Worm (Caenorhabditis elegans) whole organism, late embryonic: ENCODE results near the gene T09F5.10.

Source experiments
- C38D4.7 ChIP-seq: fragments of 200-800 bp; sonication (Bioruptor generic); optimal IDR thresholded peaks from 2 replicates; lab custom pipeline; 2018; ENCODE audit warnings: mild to moderate bottlenecking, missing genetic modification characterization, moderate library complexity, missing compliant biosample characterization
- Y22D7AL.16 ChIP-seq: sonication (generic microtip); optimal IDR thresholded peaks from 2 replicates; lab custom pipeline; 2016; ENCODE audit warnings: missing genetic modification characterization, missing compliant biosample characterization
- ahr-1 ChIP-seq: sonication (generic microtip); optimal IDR thresholded peaks from 2 replicates; lab custom pipeline; 2016; ENCODE audit warnings: missing genetic modification characterization, missing compliant biosample characterization
- ceh-18 ChIP-seq: sonication (generic microtip); optimal IDR thresholded peaks from 2 replicates; lab custom pipeline; 2016; ENCODE audit warnings: missing genetic modification characterization, missing compliant biosample characterization
- ceh-19 ChIP-seq: fragments of 200-800 bp; sonication (Bioruptor generic); optimal IDR thresholded peaks from 2 replicates; lab custom pipeline; 2018; ENCODE audit warnings: mild to moderate bottlenecking, missing genetic modification characterization, missing compliant biosample characterization
- ceh-22 ChIP-seq: sonication (generic microtip); optimal IDR thresholded peaks from 2 replicates; lab custom pipeline; 2017; ENCODE audit warnings: missing biosample characterization, missing genetic modification characterization
- ceh-24 ChIP-seq: sonication (generic microtip); optimal IDR thresholded peaks from 2 replicates; lab custom pipeline; 2016; ENCODE audit warnings: mild to moderate bottlenecking, missing genetic modification characterization, missing compliant biosample characterization
- ceh-30 ChIP-seq: fragments of 150-350 bp; optimal IDR thresholded peaks from 2 replicates; lab custom pipeline; 2014; ENCODE audit warnings: missing biosample characterization, missing genetic modification characterization
- ceh-31 ChIP-seq: sonication (generic microtip); optimal IDR thresholded peaks from 2 replicates; lab custom pipeline; 2016; ENCODE audit warnings: missing genetic modification characterization, missing compliant biosample characterization
- ceh-34 ChIP-seq: sonication (generic microtip); optimal IDR thresholded peaks from 2 replicates; lab custom pipeline; 2016; ENCODE audit warnings: mild to moderate bottlenecking, missing genetic modification characterization, missing compliant biosample characterization
- ceh-45 ChIP-seq: fragments of 200-800 bp; sonication (Bioruptor generic); IDR thresholded peaks from 2 replicates; pipeline ENCODE4 v1.3.6; 2022; ENCODE audit warnings: missing genetic modification reagents, missing genetic modification characterization, missing compliant biosample characterization
- ceh-6 ChIP-seq: fragments of 200-800 bp; sonication (Bioruptor generic); optimal IDR thresholded peaks from 2 replicates; lab custom pipeline; 2018; ENCODE audit warnings: mild to moderate bottlenecking, missing genetic modification characterization, missing compliant biosample characterization
- ceh-9 ChIP-seq: sonication (generic microtip); optimal IDR thresholded peaks from 2 replicates; lab custom pipeline; 2016; ENCODE audit warnings: mild to moderate bottlenecking, missing genetic modification characterization, inconsistent platforms, missing compliant biosample characterization
- dmd-4 ChIP-seq: sonication (generic microtip); optimal IDR thresholded peaks from 2 replicates; lab custom pipeline; 2016; ENCODE audit warnings: borderline replicate concordance, missing genetic modification characterization, missing compliant biosample characterization
- dve-1 ChIP-seq: sonication (generic microtip); optimal IDR thresholded peaks from 2 replicates; lab custom pipeline; 2017; ENCODE audit warnings: antibody characterized with exemption, mild to moderate bottlenecking, missing genetic modification characterization, missing compliant biosample characterization
- elt-2 ChIP-seq: sonication (generic microtip); optimal IDR thresholded peaks from 2 replicates; lab custom pipeline; 2016; ENCODE audit warnings: missing genetic modification reagents, missing genetic modification characterization, missing compliant biosample characterization
- eyg-1 ChIP-seq: sonication (generic microtip); optimal IDR thresholded peaks from 2 replicates; lab custom pipeline; 2016; ENCODE audit warnings: missing genotype, missing genetic modification characterization, missing compliant biosample characterization
- fax-1 ChIP-seq: sonication (generic microtip); optimal IDR thresholded peaks from 2 replicates; lab custom pipeline; 2016; ENCODE audit warnings: missing genotype, missing genetic modification characterization, missing compliant biosample characterization
- fkh-10 ChIP-seq: fragments of 150-350 bp; optimal IDR thresholded peaks from 2 replicates; lab custom pipeline; 2014; ENCODE audit warnings: missing biosample characterization, missing genetic modification reagents, missing genetic modification characterization
- madf-2 ChIP-seq: sonication (generic microtip); optimal IDR thresholded peaks from 2 replicates; lab custom pipeline; 2017; ENCODE audit warnings: missing genetic modification characterization, missing compliant biosample characterization
- mec-3 ChIP-seq: sonication (generic microtip); optimal IDR thresholded peaks from 2 replicates; lab custom pipeline; 2016; ENCODE audit warnings: borderline replicate concordance, missing genetic modification characterization, missing compliant biosample characterization
- nfya-1 ChIP-seq: sonication (generic microtip); optimal IDR thresholded peaks from 2 replicates; lab custom pipeline; 2017; ENCODE audit warnings: missing genetic modification characterization, mild to moderate bottlenecking, missing compliant biosample characterization, antibody characterized with exemption, moderate library complexity
- nhr-232 ChIP-seq: sonication (generic microtip); optimal IDR thresholded peaks from 2 replicates; lab custom pipeline; 2016; ENCODE audit warnings: missing genetic modification characterization, missing compliant biosample characterization
- pha-2 ChIP-seq: sonication (generic microtip); optimal IDR thresholded peaks from 2 replicates; lab custom pipeline; 2017; ENCODE audit warnings: mild to moderate bottlenecking, missing genetic modification characterization, missing compliant biosample characterization
- pqm-1 ChIP-seq: sonication (generic microtip); optimal IDR thresholded peaks from 2 replicates; lab custom pipeline; 2016; ENCODE audit warnings: missing genetic modification characterization, missing compliant biosample characterization
- ref-2 ChIP-seq: sonication (generic microtip); optimal IDR thresholded peaks from 2 replicates; lab custom pipeline; 2016; ENCODE audit warnings: missing genetic modification characterization, missing compliant biosample characterization
- rnt-1 ChIP-seq: sonication (generic microtip); optimal IDR thresholded peaks from 2 replicates; lab custom pipeline; 2016; ENCODE audit warnings: missing genetic modification characterization, missing compliant biosample characterization
- sdc-2 ChIP-seq: sonication (generic microtip); optimal IDR thresholded peaks from 2 replicates; lab custom pipeline; 2016; ENCODE audit warnings: missing genotype, missing genetic modification characterization, missing compliant biosample characterization
- sox-2 ChIP-seq: fragments of 200-800 bp; sonication (Bioruptor generic); IDR thresholded peaks from 2 replicates; pipeline ENCODE4 v1.3.6; 2022; ENCODE audit warnings: missing genetic modification reagents, missing genetic modification characterization, missing compliant biosample characterization
- syd-9 ChIP-seq: sonication (generic microtip); optimal IDR thresholded peaks from 2 replicates; lab custom pipeline; 2016; ENCODE audit warnings: mild to moderate bottlenecking, missing genetic modification characterization, moderate library complexity, missing compliant biosample characterization
- ttx-3 ChIP-seq: sonication (generic microtip); optimal IDR thresholded peaks from 2 replicates; lab custom pipeline; 2016; ENCODE audit warnings: missing genetic modification reagents, missing genetic modification characterization, missing compliant biosample characterization
- unc-42 ChIP-seq: sonication (generic microtip); optimal IDR thresholded peaks from 2 replicates; lab custom pipeline; 2016; ENCODE audit warnings: missing genotype, missing genetic modification characterization, missing compliant biosample characterization
- unc-55 ChIP-seq: sonication (generic microtip); optimal IDR thresholded peaks from 2 replicates; lab custom pipeline; 2017; ENCODE audit warnings: missing biosample characterization, missing genetic modification reagents, missing genetic modification characterization
- unc-86 ChIP-seq: sonication (generic microtip); optimal IDR thresholded peaks from 2 replicates; lab custom pipeline; 2016; ENCODE audit warnings: missing genetic modification characterization, missing compliant biosample characterization
- zip-5 ChIP-seq: sonication (generic microtip); optimal IDR thresholded peaks from 2 replicates; lab custom pipeline; 2016; ENCODE audit warnings: missing genetic modification characterization, missing compliant biosample characterization
- ztf-16 ChIP-seq: sonication (generic microtip); optimal IDR thresholded peaks from 2 replicates; lab custom pipeline; 2017; ENCODE audit warnings: missing genetic modification characterization, missing compliant biosample characterization

T09F5.10 gene

DNA sequence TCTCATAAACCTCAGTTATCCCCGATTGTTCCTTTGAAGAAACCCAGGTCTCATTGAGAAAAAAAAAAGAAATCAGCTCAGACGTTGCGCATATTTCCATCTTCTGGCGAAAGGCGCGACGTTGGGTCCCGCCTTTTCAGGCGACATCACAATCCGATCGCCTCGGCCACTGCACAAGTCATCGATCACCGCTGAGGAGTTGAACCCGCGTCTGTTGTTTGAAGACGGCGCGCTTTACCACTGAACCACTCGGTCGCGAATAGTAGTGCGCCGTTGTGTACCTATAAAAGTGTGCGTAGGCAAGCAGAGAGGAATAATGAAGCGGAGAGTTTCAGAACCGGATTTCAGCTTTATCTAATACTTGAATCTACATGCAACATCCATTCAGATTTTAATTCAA, 11.0 kb downstream of the T09F5.10 start, which contains the start of gene Y75B12B.11 (continued):
- peak; percentile 26 for TF ChIP-seq mec-3 (tag; lab: Kevin White, UChicago)
- TF ChIP-seq fkh-10 (GFP tag; lab: Kevin White, UChicago): no peak
- TF ChIP-seq dve-1 (tag; lab: Kevin White, UChicago): peak; percentile 87
- peak; percentile 88 for TF ChIP-seq ceh-34 (tag; lab: Kevin White, UChicago)
- peak; percentile 79 for TF ChIP-seq unc-86 (tag; lab: Kevin White, UChicago)
- peak; percentile 68 for TF ChIP-seq ceh-9
- peak; percentile 85 for TF ChIP-seq madf-2
- TF ChIP-seq fax-1: peak; percentile 82
- peak; percentile 93 for TF ChIP-seq ceh-19 (GFP tag; lab: Kevin White, UChicago)
- TF ChIP-seq nhr-232: peak; percentile 84
- peak; percentile 87 for TF ChIP-seq ref-2 (tag; lab: Kevin White, UChicago)
- no peak for TF ChIP-seq unc-42 (tag; lab: Kevin White, UChicago)
- TF ChIP-seq ztf-16 (tag; lab: Kevin White, UChicago): peak; percentile 84
- TF ChIP-seq pqm-1 (tag; lab: Kevin White, UChicago): peak; percentile 84
- TF ChIP-seq Y22D7AL.16 (tag; lab: Kevin White, UChicago): peak; percentile 77
- peak; percentile 86 for TF ChIP-seq C38D4.7
- peak; percentile 84 for TF ChIP-seq ceh-24 (tag; lab: Kevin White, UChicago)

- no peak for TF ChIP-seq ceh-31
- TF ChIP-seq Y22D7AL.16 (tag; lab: Kevin White, UChicago): no peak
- no peak for TF ChIP-seq ceh-6 (GFP tag; lab: Kevin White, UChicago)
- TF ChIP-seq mec-3 (tag; lab: Kevin White, UChicago): no peak
- TF ChIP-seq eyg-1 (tag; lab: Kevin White, UChicago): no peak
- TF ChIP-seq ceh-24 (tag; lab: Kevin White, UChicago): no peak
- TF ChIP-seq rnt-1: no peak
- no peak for TF ChIP-seq ceh-30 (tag; lab: Kevin White, UChicago)
- no peak for TF ChIP-seq ref-2 (tag; lab: Kevin White, UChicago)
- TF ChIP-seq ceh-34 (tag; lab: Kevin White, UChicago): no peak
- no peak for TF ChIP-seq ttx-3 (tag; lab: Kevin White, UChicago)
- TF ChIP-seq elt-2 (tag; lab: Kevin White, UChicago): no peak
- TF ChIP-seq sox-2 (GFP tag; lab: Robert Waterston, UW): no peak
These were observed 12.1 kb downstream of the T09F5.10 start for ce11 chrV:15191971-15192370.

DNA sequence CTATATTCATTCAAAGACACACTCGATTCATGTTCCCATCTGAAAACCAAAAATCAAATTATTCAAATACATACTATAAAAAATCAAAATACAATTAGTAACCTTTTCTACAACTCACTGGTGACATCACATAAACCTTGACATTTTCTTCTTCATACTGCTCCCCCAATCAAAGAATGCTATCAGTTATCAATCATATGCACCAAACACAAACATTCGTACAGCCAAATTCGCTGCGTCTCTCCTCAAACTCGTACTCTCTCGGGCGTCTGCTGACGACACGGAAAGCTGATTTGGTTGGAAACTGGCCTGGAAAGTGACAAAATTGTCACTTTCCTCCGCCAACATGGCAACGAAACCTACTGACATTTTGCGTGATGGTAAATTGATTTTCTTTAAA, 12.5 kb downstream of the T09F5.10 start, which contains the start of gene plc-2:
TSS of gene plc-2 (plus strand) at position 196 of the 400 bp plus-strand sequence.
- TF ChIP-seq ceh-45 (no peak), pha-2 (tag; lab: Kevin White, UChicago) (no peak), syd-9 (tag; lab: Kevin White, UChicago) (no peak), ahr-1 (tag; lab: Kevin White, UChicago) (no peak), elt-2 (tag; lab: Kevin White, UChicago) (no peak)

DNA sequence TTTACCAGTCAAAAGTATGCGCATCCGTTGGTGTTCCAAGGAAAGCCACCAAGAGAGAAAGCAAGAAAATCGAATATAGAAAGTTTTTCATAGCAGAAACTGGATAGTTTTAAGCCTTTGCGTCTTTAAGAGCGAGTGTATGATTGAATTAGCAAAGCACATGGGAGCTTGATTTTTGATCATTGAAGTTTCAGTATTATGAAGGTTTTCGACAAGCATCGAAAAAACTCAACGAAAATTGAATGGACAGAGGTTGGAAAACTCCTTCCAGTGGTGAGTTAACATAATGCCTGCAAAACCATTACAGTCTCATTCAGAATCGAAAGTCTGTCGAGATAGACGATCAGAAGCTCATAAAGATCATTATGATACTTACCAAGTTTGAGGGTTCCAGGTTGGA, 14.1 kb downstream of the T09F5.10 start, which contains the start of gene Y75B12B.13:
TSS of gene Y75B12B.13 (minus strand) at position 101 of the 400 bp plus-strand sequence.
- TF ChIP-seq ceh-18 (tag; lab: Kevin White, UChicago): no peak
- no peak for TF ChIP-seq zip-5 (tag; lab: Kevin White, UChicago)
- no peak for TF ChIP-seq ceh-22 (tag; lab: Kevin White, UChicago)
- TF ChIP-seq fkh-10 (GFP tag; lab: Kevin White, UChicago): no peak
- no peak for TF ChIP-seq nfya-1 (tag; lab: Kevin White, UChicago)
- TF ChIP-seq unc-55 (GFP tag; lab: Kevin White, UChicago): no peak
- TF ChIP-seq dmd-4: no peak
- no peak for TF ChIP-seq elt-2 (tag; lab: Kevin White, UChicago)
- TF ChIP-seq C38D4.7: no peak
- no peak for TF ChIP-seq sdc-2 (tag; lab: Kevin White, UChicago)
